Worm (Caenorhabditis elegans): Measurements from ENCODE around the gene Y55B1AR.2.

- TF ChIP-seq unc-130 (tag; optimal IDR thresholded peaks at IDR 0.05) (no peak), snpc-4 (tag; optimal IDR thresholded peaks at IDR 0.05) (peak; percentile 34), grh-1 (GFP tag; IDR thresholded peaks at IDR 0.05) (no peak), efl-1 (optimal IDR thresholded peaks at IDR 0.05) (peak; percentile 58 to 68), efl-1 (GFP tag; optimal IDR thresholded peaks at IDR 0.05 in 1 of 2) (peak in 1 of 2 experiments; percentile 15), lsy-2 (tag; optimal IDR thresholded peaks at IDR 0.05) (peak; percentile 47 to 62), fos-1 (tag; optimal IDR thresholded peaks at IDR 0.05) (peak; percentile 25), ama-1 (optimal IDR thresholded peaks at IDR 0.05) (no peak), unc-30 (tag; optimal IDR thresholded peaks at IDR 0.05) (no peak), pqm-1 (tag; optimal IDR thresholded peaks at IDR 0.05) (no peak), lin-35 (GFP tag; optimal IDR thresholded peaks at IDR 0.05) (peak; percentile 50 to 60)
Measured at ce11 chrIII:598168-598567, 419 bp downstream of the Y55B1AR.2 start.

All from whole organism, L1 larva.